Fruit fly (Drosophila melanogaster) whole organism, embryonic: Measurements from ENCODE around the gene Oatp30B.
A peak's percentile ranks its signal among the peaks of the same experiment; 100 is the strongest.

ENCODE experiments used
- Awh ChIP-seq: fragments of 200-800 bp; sonication (Bioruptor generic); IDR thresholded peaks from 2 replicates; pipeline ENCODE4, ENCODE4 v1.3.6; 2022; ENCODE audit warnings: missing biosample characterization, missing genetic modification characterization
- Blimp-1 ChIP-seq: fragments of 200-800 bp; sonication (Bioruptor generic); optimal IDR thresholded peaks from 3 replicates; lab custom pipeline; 2018; ENCODE audit warnings: missing biosample characterization, missing genetic modification characterization, mild to moderate bottlenecking, moderate library complexity, missing genetic modification reagents
- CG10366 ChIP-seq: fragments of 200-800 bp; sonication (Bioruptor generic); IDR thresholded peaks from 2 replicates; pipeline ENCODE4 v1.3.6; 2022; ENCODE audit warnings: missing biosample characterization, missing genetic modification characterization
- CG11560 ChIP-seq: fragments of 200-800 bp; sonication (Bioruptor generic); IDR thresholded peaks from 3 replicates; pipeline ENCODE4 v1.3.6; 2022; ENCODE audit warnings: missing biosample characterization, missing genetic modification characterization
- CG12942 ChIP-seq: fragments of 200-800 bp; sonication (Bioruptor generic); optimal IDR thresholded peaks from 3 replicates; lab custom pipeline; 2016; ENCODE audit warnings: missing biosample characterization, missing genetic modification characterization
- CG15696 ChIP-seq: fragments of 200-800 bp; sonication (Bioruptor generic); optimal IDR thresholded peaks from 2 replicates; lab custom pipeline; 2019; ENCODE audit warnings: missing biosample characterization, mild to moderate bottlenecking, missing genetic modification characterization, moderate library complexity
- CG17186 ChIP-seq: fragments of 200-800 bp; sonication (Bioruptor generic); optimal IDR thresholded peaks from 3 replicates; lab custom pipeline; 2017; ENCODE audit warnings: missing biosample characterization, missing genetic modification reagents, missing genetic modification characterization
- CG18011 ChIP-seq: fragments of 200-800 bp; sonication (Bioruptor generic); optimal IDR thresholded peaks from 2 replicates; lab custom pipeline; 2017; ENCODE audit warnings: missing biosample characterization, missing genetic modification characterization, mild to moderate bottlenecking, moderate library complexity, missing genotype
- CG2712 ChIP-seq: fragments of 200-800 bp; optimal IDR thresholded peaks from 3 replicates; lab custom pipeline; 2019; ENCODE audit warnings: missing biosample characterization, mild to moderate bottlenecking, missing genetic modification characterization, moderate library complexity
- CG30403 ChIP-seq: fragments of 200-800 bp; sonication (Bioruptor generic); optimal IDR thresholded peaks from 3 replicates; lab custom pipeline; 2016; ENCODE audit warnings: missing biosample characterization, missing genetic modification characterization
- CG4617 ChIP-seq: fragments of 200-800 bp; sonication (Bioruptor generic); optimal IDR thresholded peaks from 3 replicates; lab custom pipeline; 2016; ENCODE audit warnings: missing biosample characterization, missing genetic modification characterization, borderline replicate concordance
- CG6765 ChIP-seq: fragments of 200-800 bp; sonication (Bioruptor generic); optimal IDR thresholded peaks from 3 replicates; lab custom pipeline; 2017; ENCODE audit warnings: missing biosample characterization, mild to moderate bottlenecking, missing genetic modification characterization
- CG7372 ChIP-seq: fragments of 200-800 bp; sonication (Bioruptor generic); IDR thresholded peaks from 2 replicates; pipeline ENCODE4 v1.3.6; 2022; ENCODE audit warnings: missing biosample characterization, missing genetic modification characterization
- CG7928 ChIP-seq: fragments of 200-800 bp; sonication (Bioruptor generic); optimal IDR thresholded peaks from 2 replicates; lab custom pipeline; 2017; ENCODE audit warnings: missing biosample characterization, mild to moderate bottlenecking, missing genetic modification characterization
- CG9609 ChIP-seq: fragments of 200-800 bp; sonication (Bioruptor generic); optimal IDR thresholded peaks from 3 replicates; lab custom pipeline; 2016; ENCODE audit warnings: missing biosample characterization, missing genetic modification characterization
- CG9727 ChIP-seq: fragments of 200-800 bp; sonication (Bioruptor generic); optimal IDR thresholded peaks from 3 replicates; lab custom pipeline; 2017; ENCODE audit warnings: missing biosample characterization, mild to moderate bottlenecking, missing genetic modification characterization
- CG9797 ChIP-seq: fragments of 200-800 bp; sonication (Bioruptor generic); optimal IDR thresholded peaks from 3 replicates; lab custom pipeline; 2018; ENCODE audit warnings: missing biosample characterization, mild to moderate bottlenecking, missing genetic modification characterization
- CG9932 ChIP-seq: fragments of 200-800 bp; sonication (Bioruptor generic); IDR thresholded peaks from 2 replicates; pipeline ENCODE4 v1.3.6; 2022; ENCODE audit warnings: missing biosample characterization, missing genetic modification characterization
- Dad ChIP-seq: fragments of 200-800 bp; sonication (Bioruptor generic); optimal IDR thresholded peaks from 3 replicates; lab custom pipeline; 2016; ENCODE audit warnings: missing biosample characterization, missing genetic modification characterization
- Drgx ChIP-seq: fragments of 200-800 bp; sonication (Bioruptor generic); IDR thresholded peaks from 2 replicates; pipeline ENCODE4 v1.3.6; 2022; ENCODE audit warnings: missing biosample characterization, missing genetic modification characterization
- Fer2 ChIP-seq: fragments of 200-800 bp; sonication (Bioruptor generic); optimal IDR thresholded peaks from 2 replicates; lab custom pipeline; 2018; ENCODE audit warnings: missing biosample characterization, mild to moderate bottlenecking, missing genetic modification characterization, moderate library complexity
- Gug ChIP-seq: fragments of 200-800 bp; sonication (Bioruptor generic); IDR thresholded peaks from 4 replicates; pipeline ENCODE4 v1.3.6; 2022; ENCODE audit warnings: missing biosample characterization, missing genetic modification characterization
- H2.0 ChIP-seq: fragments of 200-800 bp; sonication (Bioruptor generic); IDR thresholded peaks from 2 replicates; pipeline ENCODE4 v1.3.6; 2022; ENCODE audit warnings: missing biosample characterization, missing genetic modification characterization
- HHEX ChIP-seq: fragments of 200-800 bp; sonication (Bioruptor generic); optimal IDR thresholded peaks from 3 replicates; lab custom pipeline; 2017; ENCODE audit warnings: missing biosample characterization, mild to moderate bottlenecking, missing genetic modification characterization, missing genetic modification reagents
- Lhr ChIP-seq: fragments of 200-800 bp; sonication (Bioruptor generic); optimal IDR thresholded peaks from 3 replicates; lab custom pipeline; 2017; ENCODE audit warnings: mild to moderate bottlenecking, missing biosample characterization, missing genetic modification reagents, missing genetic modification characterization
- Nf-YB ChIP-seq: fragments of 200-800 bp; sonication (Bioruptor generic); optimal IDR thresholded peaks from 3 replicates; lab custom pipeline; 2019; ENCODE audit warnings: missing biosample characterization, mild to moderate bottlenecking, missing genetic modification characterization, moderate library complexity
- Oli ChIP-seq: fragments of 200-800 bp; sonication (Bioruptor generic); optimal IDR thresholded peaks from 2 replicates; lab custom pipeline; 2018; ENCODE audit warnings: missing biosample characterization, mild to moderate bottlenecking, missing genetic modification characterization, moderate library complexity
- Spps ChIP-seq: fragments of 200-800 bp; sonication (Bioruptor generic); optimal IDR thresholded peaks from 2 replicates; lab custom pipeline; 2018; ENCODE audit warnings: missing biosample characterization, mild to moderate bottlenecking, missing genetic modification characterization
- Tbp ChIP-seq: fragments of >200 bp; optimal IDR thresholded peaks from 2 replicates; lab custom pipeline; 2018; ENCODE audit warnings: missing biosample characterization, missing genetic modification characterization
- al ChIP-seq: fragments of 200-800 bp; sonication (Bioruptor generic); IDR thresholded peaks from 2 replicates; pipeline ENCODE4 v1.3.6; 2022; ENCODE audit warnings: missing biosample characterization, missing genetic modification characterization
- cad ChIP-seq: fragments of >200 bp; optimal IDR thresholded peaks from 2 replicates; lab custom pipeline; 2017; ENCODE audit warnings: missing biosample characterization, missing genetic modification characterization
- caup ChIP-seq: fragments of 200-800 bp; sonication (Bioruptor generic); optimal IDR thresholded peaks from 3 replicates; lab custom pipeline; 2017; ENCODE audit warnings: missing biosample characterization, mild to moderate bottlenecking, missing genetic modification characterization, moderate library complexity; ENCODE audit not compliant: severe bottlenecking
- crp ChIP-seq, 2 experiments: fragments of 200-800 bp; sonication (Bioruptor generic); optimal IDR thresholded peaks; 2 replicates in 1 of 2; 3 replicates in 1 of 2; lab custom pipeline; 2017; ENCODE audit warnings: missing biosample characterization in 2 of 2, missing genetic modification characterization in 2 of 2, mild to moderate bottlenecking in 1 of 2, moderate library complexity in 1 of 2
- dan ChIP-seq: fragments of 200-800 bp; sonication (Bioruptor generic); IDR thresholded peaks from 2 replicates; pipeline ENCODE4 v1.3.6; 2022; ENCODE audit warnings: missing biosample characterization, missing genetic modification characterization
- ems ChIP-seq: fragments of 200-800 bp; sonication (Bioruptor generic); optimal IDR thresholded peaks from 3 replicates; lab custom pipeline; 2016; ENCODE audit warnings: missing biosample characterization, missing genetic modification characterization
- ewg ChIP-seq: fragments of 200-800 bp; sonication (Bioruptor generic); optimal IDR thresholded peaks from 3 replicates; lab custom pipeline; 2017; ENCODE audit warnings: mild to moderate bottlenecking, missing biosample characterization, missing genetic modification reagents, missing genetic modification characterization
- fd3F ChIP-seq: fragments of 200-800 bp; sonication (Bioruptor generic); optimal IDR thresholded peaks from 2 replicates; lab custom pipeline; 2018; ENCODE audit warnings: missing biosample characterization, mild to moderate bottlenecking, missing genetic modification characterization, moderate library complexity
- fd64A ChIP-seq: fragments of 200-800 bp; sonication (Bioruptor generic); optimal IDR thresholded peaks from 3 replicates; lab custom pipeline; 2018; ENCODE audit warnings: missing biosample characterization, mild to moderate bottlenecking, missing genetic modification characterization
- fu2 ChIP-seq: fragments of 200-800 bp; sonication (Bioruptor generic); optimal IDR thresholded peaks from 2 replicates; lab custom pipeline; 2016; ENCODE audit warnings: missing biosample characterization, missing genetic modification characterization
- gfzf ChIP-seq: fragments of 200-800 bp; sonication (Bioruptor generic); optimal IDR thresholded peaks from 2 replicates; lab custom pipeline; 2016; ENCODE audit warnings: missing biosample characterization, mild to moderate bottlenecking, missing genetic modification characterization, moderate library complexity
- jing ChIP-seq: fragments of 200-800 bp; sonication (Bioruptor generic); optimal IDR thresholded peaks from 2 replicates; lab custom pipeline; 2018; ENCODE audit warnings: missing biosample characterization, mild to moderate bottlenecking, missing genetic modification characterization
- kah ChIP-seq: fragments of 200-800 bp; sonication (Bioruptor generic); optimal IDR thresholded peaks from 2 replicates; lab custom pipeline; 2018; ENCODE audit warnings: missing biosample characterization, mild to moderate bottlenecking, missing genetic modification characterization
- maf-S ChIP-seq: fragments of 200-800 bp; sonication (Bioruptor generic); optimal IDR thresholded peaks from 2 replicates; lab custom pipeline; 2016; ENCODE audit warnings: missing biosample characterization, missing genetic modification characterization
- otp ChIP-seq: fragments of 200-800 bp; sonication (Bioruptor generic); IDR thresholded peaks from 3 replicates; pipeline ENCODE4, ENCODE4 v1.3.6; 2022; ENCODE audit warnings: missing biosample characterization, missing genetic modification characterization
- pros ChIP-seq: fragments of 200-800 bp; sonication (Bioruptor generic); optimal IDR thresholded peaks from 3 replicates; lab custom pipeline; 2019; ENCODE audit warnings: missing biosample characterization, mild to moderate bottlenecking, missing genetic modification characterization, moderate library complexity
- seq ChIP-seq: fragments of 200-800 bp; sonication (Bioruptor generic); IDR thresholded peaks from 2 replicates; pipeline ENCODE4 v1.3.6; 2022; ENCODE audit warnings: missing biosample characterization, missing genetic modification characterization
- sisA ChIP-seq: fragments of 200-800 bp; sonication (Bioruptor generic); IDR thresholded peaks from 2 replicates; pipeline ENCODE4 v1.3.6; 2022; ENCODE audit warnings: missing biosample characterization, missing genetic modification characterization
- sqz ChIP-seq: fragments of 200-800 bp; sonication (Bioruptor generic); optimal IDR thresholded peaks from 3 replicates; lab custom pipeline; 2018; ENCODE audit warnings: missing biosample characterization, mild to moderate bottlenecking, missing genetic modification characterization
- sr ChIP-seq: fragments of 200-800 bp; sonication (Bioruptor generic); IDR thresholded peaks from 3 replicates; pipeline ENCODE4 v1.3.6; 2022; ENCODE audit warnings: missing biosample characterization, missing genetic modification characterization
- tll ChIP-seq, 2 experiments: fragments of 200-800 bp in 1 of 2; fragments of >200 bp in 1 of 2; sonication (Bioruptor generic) in 1 of 2; optimal IDR thresholded peaks; 2 replicates each; lab custom pipeline; 2017 to 2019; ENCODE audit warnings: missing biosample characterization in 2 of 2, missing genetic modification characterization in 2 of 2, mild to moderate bottlenecking in 1 of 2, moderate library complexity in 1 of 2
- zen2 ChIP-seq: fragments of 200-800 bp; sonication (Bioruptor generic); IDR thresholded peaks from 3 replicates; pipeline ENCODE4 v1.3.6; 2022; ENCODE audit warnings: missing biosample characterization, missing genetic modification characterization; ENCODE audit not compliant: partially characterized antibody
- zfh2 ChIP-seq: fragments of 200-800 bp; sonication (Bioruptor generic); optimal IDR thresholded peaks from 2 replicates; lab custom pipeline; 2016; ENCODE audit warnings: missing biosample characterization, missing genetic modification characterization

The Oatp30B gene

DNA sequence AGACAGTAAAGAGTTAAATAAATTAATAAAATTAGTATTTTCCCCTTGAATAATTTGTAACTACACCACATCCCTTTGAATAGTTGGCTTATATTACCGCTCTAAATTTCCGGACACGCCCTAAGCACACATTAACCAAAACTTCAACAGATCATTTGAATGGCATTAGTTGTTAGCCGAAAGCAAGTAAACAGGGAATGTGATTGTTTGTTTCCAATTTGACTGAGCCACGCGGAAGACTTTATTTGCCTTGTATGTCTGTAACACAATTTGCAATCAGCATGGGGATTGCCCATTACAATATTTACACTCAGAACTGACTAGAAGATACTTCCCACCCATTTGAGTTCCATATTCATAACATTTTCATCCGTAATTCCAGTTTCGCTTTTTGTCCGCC lies 11.4 kb upstream of the Oatp30B start (continued):
- no peak for TF ChIP-seq Drgx (GFP tag; lab: Robert Waterston, UW)
- TF ChIP-seq CG30403 (GFP tag; lab: Kevin White, UChicago) = no peak
- no peak for TF ChIP-seq CG11560 (tag; lab: Robert Waterston, UW)
- no peak for TF ChIP-seq gfzf (GFP tag; lab: Kevin White, UChicago)
- no peak for TF ChIP-seq otp (GFP tag; lab: Robert Waterston, UW)
- TF ChIP-seq sqz (GFP tag; lab: Kevin White, UChicago) = no peak
- no peak for TF ChIP-seq Awh (GFP tag; lab: Robert Waterston, UW)
- peak; percentile 60 for TF ChIP-seq CG6765 (GFP tag; lab: Kevin White, UChicago)
- TF ChIP-seq crp (GFP tag; optimal IDR thresholded peaks at IDR 0.05; lab: Kevin White, UChicago) = no peak
- no peak for TF ChIP-seq Lhr (GFP tag; lab: Kevin White, UChicago)
- TF ChIP-seq al (GFP tag; lab: Robert Waterston, UW) = no peak
- no peak for TF ChIP-seq Nf-YB (GFP tag; lab: Kevin White, UChicago)
- TF ChIP-seq CG4617 (GFP tag; lab: Kevin White, UChicago) = no peak
- no peak for TF ChIP-seq cad (GFP tag; lab: Kevin White, UChicago)
- no peak for TF ChIP-seq CG15696 (tag; lab: Kevin White, UChicago)
- no peak for TF ChIP-seq CG9609
- TF ChIP-seq Gug = no peak
- no peak for TF ChIP-seq ewg (GFP tag; lab: Kevin White, UChicago)
- no peak for TF ChIP-seq fu2 (GFP tag; lab: Kevin White, UChicago)
- peak; percentile 53 for TF ChIP-seq HHEX (GFP tag; lab: Kevin White, UChicago)
- no peak for TF ChIP-seq tll (GFP tag; optimal IDR thresholded peaks at IDR 0.05; lab: Kevin White, UChicago)
- no peak for TF ChIP-seq Dad (GFP tag; lab: Kevin White, UChicago)
- no peak for TF ChIP-seq CG7928 (GFP tag; lab: Kevin White, UChicago)
- TF ChIP-seq H2.0 (GFP tag; lab: Robert Waterston, UW) = no peak
- peak; percentile 50 for TF ChIP-seq fd3F (GFP tag; lab: Kevin White, UChicago)
- TF ChIP-seq CG10366 (GFP tag; lab: Robert Waterston, UW) = no peak
- TF ChIP-seq seq = no peak
- TF ChIP-seq Tbp (GFP tag; lab: Kevin White, UChicago) = no peak
- TF ChIP-seq pros (GFP tag; lab: Kevin White, UChicago) = no peak
- no peak for TF ChIP-seq CG9797 (GFP tag; lab: Kevin White, UChicago)
- no peak for TF ChIP-seq sisA (GFP tag; lab: Robert Waterston, UW)
- TF ChIP-seq Oli (tag; lab: Kevin White, UChicago) = no peak
- no peak for TF ChIP-seq zen2
- TF ChIP-seq jing (GFP tag; lab: Kevin White, UChicago) = no peak
- no peak for TF ChIP-seq zfh2 (GFP tag; lab: Kevin White, UChicago)
- TF ChIP-seq caup (GFP tag; lab: Kevin White, UChicago) = peak; percentile 60
- no peak for TF ChIP-seq fd64A (GFP tag; lab: Kevin White, UChicago)
- no peak for TF ChIP-seq Fer2 (tag; lab: Kevin White, UChicago)
- no peak for TF ChIP-seq maf-S
- TF ChIP-seq sr = no peak
- TF ChIP-seq Blimp-1 (GFP tag; lab: Kevin White, UChicago) = no peak
- peak; percentile 13 for TF ChIP-seq CG18011 (GFP tag; lab: Kevin White, UChicago)
- TF ChIP-seq dan (GFP tag; lab: Robert Waterston, UW) = no peak
- no peak for TF ChIP-seq kah (GFP tag; lab: Kevin White, UChicago)
- no peak for TF ChIP-seq CG9932 (GFP tag; lab: Robert Waterston, UW)
- no peak for TF ChIP-seq CG7372
- TF ChIP-seq CG17186 (GFP tag; lab: Kevin White, UChicago) = no peak
- TF ChIP-seq Spps (tag; lab: Kevin White, UChicago) = no peak
- no peak for TF ChIP-seq CG2712
- TF ChIP-seq CG9727 = peak; percentile 24
- TF ChIP-seq ems = no peak
- TF ChIP-seq CG12942 = no peak
